Fruit fly (Drosophila melanogaster) whole organism, wandering third instar larva: Measurements from ENCODE around the gene Ada2a.

Experiments
- Abd-B ChIP-seq: fragments of >200 bp; optimal IDR thresholded peaks from 2 replicates; lab custom pipeline; 2017; ENCODE audit warnings: missing biosample characterization, missing genetic modification characterization
- CG32264 ChIP-seq: fragments of 200-800 bp; sonication (Bioruptor generic); optimal IDR thresholded peaks from 2 replicates; lab custom pipeline; 2016; ENCODE audit warnings: missing biosample characterization, missing genetic modification characterization
- CG9705 ChIP-seq: fragments of 200-800 bp; sonication (Bioruptor generic); optimal IDR thresholded peaks from 2 replicates; lab custom pipeline; 2018; ENCODE audit warnings: missing biosample characterization, mild to moderate bottlenecking, missing genetic modification characterization
- CrebA ChIP-seq: fragments of 200-800 bp; sonication (Bioruptor generic); optimal IDR thresholded peaks from 2 replicates; lab custom pipeline; 2016; ENCODE audit warnings: missing biosample characterization, mild to moderate bottlenecking, missing genetic modification characterization, borderline replicate concordance
- Dfd ChIP-seq: fragments of >200 bp; optimal IDR thresholded peaks from 2 replicates; lab custom pipeline; 2017; ENCODE audit warnings: missing biosample characterization, missing genetic modification characterization
- Dif ChIP-seq: fragments of 200-275, 200-300 bp; sonication (Bioruptor generic); optimal IDR thresholded peaks from 2 replicates; lab custom pipeline; 2018; ENCODE audit warnings: missing biosample characterization, missing genetic modification characterization; ENCODE audit not compliant: partially characterized antibody
- GATAd ChIP-seq: sonication (Bioruptor generic); optimal IDR thresholded peaks from 2 replicates; lab custom pipeline; 2016; ENCODE audit warnings: missing biosample characterization, missing genetic modification characterization
- HLH106 ChIP-seq: fragments of 200-800 bp; optimal IDR thresholded peaks from 3 replicates; lab custom pipeline; 2019; ENCODE audit warnings: missing biosample characterization, mild to moderate bottlenecking, missing genetic modification characterization, moderate library complexity
- Hr78 ChIP-seq: fragments of >200 bp; optimal IDR thresholded peaks from 2 replicates; lab custom pipeline; 2017; ENCODE audit warnings: missing biosample characterization, missing genetic modification characterization
- Hr83 ChIP-seq: fragments of 200-300 bp; sonication (Bioruptor generic); optimal IDR thresholded peaks from 2 replicates; lab custom pipeline; 2016; ENCODE audit warnings: missing biosample characterization, mild to moderate bottlenecking, missing genetic modification characterization, moderate library complexity; ENCODE audit not compliant: poor library complexity, severe bottlenecking
- Jra ChIP-seq: sonication (Bioruptor generic); optimal IDR thresholded peaks from 2 replicates; lab custom pipeline; 2016; ENCODE audit warnings: missing biosample characterization, missing genetic modification characterization
- Mio ChIP-seq: sonication (Bioruptor generic); optimal IDR thresholded peaks from 2 replicates; lab custom pipeline; 2016; ENCODE audit warnings: missing biosample characterization, missing genetic modification characterization
- Myc ChIP-seq: fragments of >200 bp; optimal IDR thresholded peaks from 2 replicates; lab custom pipeline; 2017
- N ChIP-seq: fragments of >200 bp; optimal IDR thresholded peaks from 2 replicates; lab custom pipeline; 2018; ENCODE audit warnings: missing biosample characterization, missing external identifiers, missing genetic modification characterization
- OdsH ChIP-seq: fragments of 200-800 bp; sonication (Bioruptor generic); optimal IDR thresholded peaks from 2 replicates; lab custom pipeline; 2016; ENCODE audit warnings: missing biosample characterization, mild to moderate bottlenecking, missing genetic modification characterization
- Rel ChIP-seq, 2 experiments: fragments of 200-800 bp; sonication (Bioruptor generic) in 1 of 2; optimal IDR thresholded peaks; 2 replicates in 1 of 2; 3 replicates in 1 of 2; lab custom pipeline; 2016 to 2019; ENCODE audit warnings: mild to moderate bottlenecking in 2 of 2, missing biosample characterization in 2 of 2, missing genetic modification characterization in 2 of 2, moderate library complexity in 1 of 2
- Sp1 ChIP-seq: fragments of 200-800 bp; sonication (Bioruptor generic); optimal IDR thresholded peaks from 3 replicates; lab custom pipeline; 2019; ENCODE audit warnings: missing biosample characterization, mild to moderate bottlenecking, missing genetic modification characterization, moderate library complexity
- Vsx2 ChIP-seq: fragments of 200-300, 225-300 bp; sonication (Bioruptor generic); optimal IDR thresholded peaks from 2 replicates; lab custom pipeline; 2018; ENCODE audit warnings: missing biosample characterization, missing genetic modification characterization; ENCODE audit not compliant: partially characterized antibody
- br ChIP-seq: fragments of 200-800 bp; sonication (Bioruptor generic); optimal IDR thresholded peaks from 2 replicates; lab custom pipeline; 2016; ENCODE audit warnings: missing biosample characterization, missing genetic modification characterization
- brk ChIP-seq: fragments of 200-800 bp; sonication (Bioruptor generic); optimal IDR thresholded peaks from 2 replicates; lab custom pipeline; 2016; ENCODE audit warnings: missing biosample characterization, mild to moderate bottlenecking, missing genetic modification characterization
- dl ChIP-seq, 2 experiments: fragments of 175-275, 200-275 bp in 1 of 2; fragments of 200-275 bp in 1 of 2; sonication (Bioruptor generic); optimal IDR thresholded peaks; lab custom pipeline; 2018; ENCODE audit warnings: mild to moderate bottlenecking in 2 of 2, missing biosample characterization in 2 of 2, missing genetic modification characterization in 2 of 2, moderate library complexity in 2 of 2; ENCODE audit not compliant: partially characterized antibody in 2 of 2, insufficient read depth in 1 of 2
- dmrt93B ChIP-seq: fragments of 200-800 bp; sonication (Bioruptor generic); optimal IDR thresholded peaks from 2 replicates; lab custom pipeline; 2018; ENCODE audit warnings: missing biosample characterization, mild to moderate bottlenecking, missing genetic modification characterization
- dsf ChIP-seq: sonication (Bioruptor generic); optimal IDR thresholded peaks from 2 replicates; lab custom pipeline; 2016; ENCODE audit warnings: missing biosample characterization, missing genetic modification characterization, borderline replicate concordance
- ey ChIP-seq: fragments of 200-800 bp; sonication (Bioruptor generic); optimal IDR thresholded peaks from 2 replicates; lab custom pipeline; 2016; ENCODE audit warnings: missing biosample characterization, missing genetic modification characterization
- foxo ChIP-seq, 2 experiments: fragments of 200-800 bp; sonication (Bioruptor generic); optimal IDR thresholded peaks; 2 replicates in 1 of 2; 3 replicates in 1 of 2; lab custom pipeline; 2016 to 2017; ENCODE audit warnings: missing biosample characterization in 2 of 2, missing genetic modification characterization in 2 of 2
- fru ChIP-seq: fragments of 200-800 bp; sonication (Bioruptor generic); optimal IDR thresholded peaks from 3 replicates; lab custom pipeline; 2016; ENCODE audit warnings: missing biosample characterization, mild to moderate bottlenecking, missing genetic modification characterization
- h ChIP-seq: fragments of 200-800 bp; sonication (Bioruptor generic); optimal IDR thresholded peaks from 3 replicates; lab custom pipeline; 2016; ENCODE audit warnings: missing biosample characterization, mild to moderate bottlenecking, missing genetic modification characterization
- jim ChIP-seq: fragments of 175-275, 200-325 bp; sonication (Bioruptor generic); optimal IDR thresholded peaks from 2 replicates; lab custom pipeline; 2016; ENCODE audit warnings: missing biosample characterization, mild to moderate bottlenecking, missing genetic modification characterization
- lola ChIP-seq: fragments of >200 bp; optimal IDR thresholded peaks from 2 replicates; lab custom pipeline; 2017; ENCODE audit warnings: missing biosample characterization, missing genetic modification characterization
- pan ChIP-seq: fragments of >200 bp; optimal IDR thresholded peaks from 2 replicates; lab custom pipeline; 2017
- psq ChIP-seq: fragments of 200-800 bp; sonication (Bioruptor generic); optimal IDR thresholded peaks from 3 replicates; lab custom pipeline; 2017; ENCODE audit warnings: missing biosample characterization, mild to moderate bottlenecking, missing genetic modification characterization, moderate library complexity
- rgr ChIP-seq: fragments of 200-800 bp; sonication (Bioruptor generic); optimal IDR thresholded peaks from 3 replicates; lab custom pipeline; 2016; ENCODE audit warnings: missing biosample characterization, mild to moderate bottlenecking, missing genetic modification characterization
- sage ChIP-seq: fragments of 200-800 bp; sonication (Bioruptor generic); optimal IDR thresholded peaks from 2 replicates; lab custom pipeline; 2016; ENCODE audit warnings: missing biosample characterization, mild to moderate bottlenecking, missing genetic modification characterization
- sv ChIP-seq: fragments of 200-800 bp; sonication (Bioruptor generic); optimal IDR thresholded peaks from 3 replicates; lab custom pipeline; 2016; ENCODE audit warnings: missing biosample characterization, missing genetic modification characterization
- tai ChIP-seq: sonication (Bioruptor generic); optimal IDR thresholded peaks from 2 replicates; lab custom pipeline; 2016; ENCODE audit warnings: missing biosample characterization, missing genetic modification characterization
- usp ChIP-seq: fragments of >200 bp; optimal IDR thresholded peaks from 2 replicates; lab custom pipeline; 2017; ENCODE audit warnings: missing biosample characterization, missing genetic modification characterization

Ada2a gene

dm6 chr3R:18244171-18245043, 10.9 kb downstream of the Ada2a start (continued):
- peak; percentile 22 for TF ChIP-seq OdsH (GFP tag; lab: Kevin White, UChicago)
- TF ChIP-seq rgr (GFP tag; lab: Kevin White, UChicago): peak; percentile 33
- no peak for TF ChIP-seq pan (lab: Kevin White, UChicago)
- no peak for TF ChIP-seq usp (GFP tag; lab: Kevin White, UChicago)
- TF ChIP-seq Rel (GFP tag; optimal IDR thresholded peaks at IDR 0.05; lab: Kevin White, UChicago): no peak
- TF ChIP-seq Rel (tag; optimal IDR thresholded peaks at IDR 0.05; lab: Kevin White, UChicago): peak; percentile 91
- no peak for TF ChIP-seq Myc
- peak; percentile 18 for TF ChIP-seq HLH106
- peak; percentile 16 for TF ChIP-seq Abd-B

dm6 chr3R:18243718-18244170, 11.5 kb downstream of the Ada2a start:
- TF ChIP-seq HLH106 (peak; percentile 29), br (GFP tag; lab: Kevin White, UChicago) (peak; percentile 19), dsf (GFP tag; lab: Kevin White, UChicago) (no peak), Jra (GFP tag; lab: Kevin White, UChicago) (peak; percentile 59), rgr (GFP tag; lab: Kevin White, UChicago) (peak; percentile 41), brk (peak; percentile 9), N (no peak), fru (peak; percentile 7), Rel (GFP tag; optimal IDR thresholded peaks at IDR 0.05; lab: Kevin White, UChicago) (peak; percentile 30), Rel (tag; optimal IDR thresholded peaks at IDR 0.05; lab: Kevin White, UChicago) (no peak), ey (peak; percentile 45), Sp1 (GFP tag; lab: Kevin White, UChicago) (no peak), foxo (GFP tag; optimal IDR thresholded peaks at IDR 0.05; lab: Kevin White, UChicago) (peak in 1 of 2 experiments; percentile 51)
- TF ChIP-seq, all 38 proteins: peak for 9

- TF ChIP-seq Sp1 (GFP tag; lab: Kevin White, UChicago) (no peak), psq (GFP tag; lab: Kevin White, UChicago) (peak; percentile 84), Dif (GFP tag; lab: Kevin White, UChicago) (peak; percentile 27)
Measured at dm6 chr3R:18243000-18243399, 12.3 kb downstream of the Ada2a start.

dm6 chr3R:18242089-18242955, 13.0 kb downstream of the Ada2a start, which contains the start of the genes CG7156 and 14-3-3epsilon:
TSS of gene CG7156 (minus strand) at chr3R:18242159.
TSS of gene 14-3-3epsilon (plus strand) at chr3R:18242531.
- peak; percentile 17 for TF ChIP-seq dmrt93B (GFP tag; lab: Kevin White, UChicago)
- TF ChIP-seq psq (GFP tag; lab: Kevin White, UChicago): no peak
- TF ChIP-seq brk: no peak
- no peak for TF ChIP-seq N
- TF ChIP-seq h (GFP tag; lab: Kevin White, UChicago): peak; percentile 29
- TF ChIP-seq Vsx2 (GFP tag; lab: Kevin White, UChicago): peak; percentile 87
- TF ChIP-seq rgr (GFP tag; lab: Kevin White, UChicago): peak; percentile 5
- no peak for TF ChIP-seq dl (GFP tag; optimal IDR thresholded peaks at IDR 0.05; lab: Kevin White, UChicago; ENCODE audit: insufficient read depth in 1 of 2, partially characterized antibody in 2 of 2)
- TF ChIP-seq Dfd: no peak
- TF ChIP-seq Sp1 (GFP tag; lab: Kevin White, UChicago): peak; percentile 42
- TF ChIP-seq CG9705 (GFP tag; lab: Kevin White, UChicago): no peak
- no peak for TF ChIP-seq dsf (GFP tag; lab: Kevin White, UChicago)
- no peak for TF ChIP-seq Hr78 (GFP tag; lab: Kevin White, UChicago)
- peak; percentile 37 for TF ChIP-seq OdsH (GFP tag; lab: Kevin White, UChicago)
- no peak for TF ChIP-seq CrebA (GFP tag; lab: Kevin White, UChicago)
- TF ChIP-seq Mio (GFP tag; lab: Kevin White, UChicago): no peak
- TF ChIP-seq fru: peak; percentile 28
- TF ChIP-seq CG32264 (GFP tag; lab: Kevin White, UChicago): no peak
- TF ChIP-seq jim (GFP tag; lab: Kevin White, UChicago): peak; percentile 64
- peak; percentile 70 for TF ChIP-seq Myc
- TF ChIP-seq foxo (GFP tag; optimal IDR thresholded peaks at IDR 0.05; lab: Kevin White, UChicago): peak in 1 of 2 experiments; percentile 46
- TF ChIP-seq sv (GFP tag; lab: Kevin White, UChicago): peak; percentile 30
- peak; percentile 39 for TF ChIP-seq Jra (GFP tag; lab: Kevin White, UChicago)
- no peak for TF ChIP-seq Abd-B
- TF ChIP-seq br (GFP tag; lab: Kevin White, UChicago): no peak
- no peak for TF ChIP-seq Rel (GFP tag; optimal IDR thresholded peaks at IDR 0.05; lab: Kevin White, UChicago)
- TF ChIP-seq Rel (tag; optimal IDR thresholded peaks at IDR 0.05; lab: Kevin White, UChicago): peak; percentile 94
- TF ChIP-seq lola (GFP tag; lab: Kevin White, UChicago): no peak
- no peak for TF ChIP-seq sage (GFP tag; lab: Kevin White, UChicago)
- no peak for TF ChIP-seq GATAd (GFP tag; lab: Kevin White, UChicago)
- TF ChIP-seq ey: peak; percentile 21
- TF ChIP-seq usp (GFP tag; lab: Kevin White, UChicago): no peak
- peak; percentile 22 for TF ChIP-seq Hr83 (GFP tag; lab: Kevin White, UChicago)
- TF ChIP-seq Dif (GFP tag; lab: Kevin White, UChicago): peak; percentile 71
- TF ChIP-seq pan (lab: Kevin White, UChicago): no peak
- TF ChIP-seq tai (GFP tag; lab: Kevin White, UChicago): no peak
